Worm (Caenorhabditis elegans): Measurements from ENCODE around the gene sly-1.

- TF ChIP-seq nhr-237 (tag; optimal IDR thresholded peaks at IDR 0.05) (no peak), flh-1 (GFP tag; optimal IDR thresholded peaks at IDR 0.05) (no peak), elt-3 (tag; optimal IDR thresholded peaks at IDR 0.05) (no peak), elt-1 (tag; optimal IDR thresholded peaks at IDR 0.05; ENCODE audit: borderline replicate concordance, insufficient read depth) (no peak), sem-2 (GFP tag; optimal IDR thresholded peaks at IDR 0.05) (no peak), nhr-12 (tag; optimal IDR thresholded peaks at IDR 0.05) (no peak), ztf-11 (tag; optimal IDR thresholded peaks at IDR 0.05) (no peak), unc-62 (GFP tag; optimal IDR thresholded peaks at IDR 0.05) (no peak)
These were observed 46.1 kb downstream of the sly-1 start, which contains the start of gene T21C12.8 for ce11 chrIII:10552929-10553328.
